Worm (Caenorhabditis elegans) whole organism, L2 larva: ENCODE data around the gene F17C11.11.
A peak's percentile ranks its signal among the peaks of the same experiment; 100 is the strongest.

ENCODE experiments used
- C34F6.9 ChIP-seq: fragments of 150-350 bp; optimal IDR thresholded peaks from 2 replicates; lab custom pipeline; 2014; ENCODE audit warnings: missing biosample characterization, missing genetic modification characterization
- F13H6.1 ChIP-seq: sonication (generic microtip); optimal IDR thresholded peaks from 2 replicates; lab custom pipeline; 2016; ENCODE audit warnings: missing genetic modification characterization, missing compliant biosample characterization
- R02D3.7 ChIP-seq: fragments of 150-350 bp; optimal IDR thresholded peaks from 2 replicates; lab custom pipeline; 2014; ENCODE audit warnings: missing biosample characterization, missing genetic modification characterization
- Y55F3AM.14 ChIP-seq: fragments of 200-800 bp; sonication (Bioruptor generic); optimal IDR thresholded peaks from 2 replicates; lab custom pipeline; 2018; ENCODE audit warnings: mild to moderate bottlenecking, missing genetic modification characterization, missing compliant biosample characterization
- ZK546.5 ChIP-seq: sonication (generic microtip); optimal IDR thresholded peaks from 2 replicates; lab custom pipeline; 2017; ENCODE audit warnings: missing biosample characterization, missing genetic modification characterization
- alr-1 ChIP-seq: fragments of 150-350 bp; optimal IDR thresholded peaks from 2 replicates; lab custom pipeline; 2014; ENCODE audit warnings: missing biosample characterization, missing genetic modification characterization
- aly-2 ChIP-seq: fragments of 150-350 bp; optimal IDR thresholded peaks from 2 replicates; lab custom pipeline; 2014; ENCODE audit warnings: missing biosample characterization, missing genetic modification characterization
- ama-1 ChIP-seq: fragments of 150-350 bp; optimal IDR thresholded peaks from 2 replicates; lab custom pipeline; 2018; ENCODE audit warnings: inconsistent platforms
- blmp-1 ChIP-seq: sonication (generic microtip); optimal IDR thresholded peaks from 2 replicates; lab custom pipeline; 2017; ENCODE audit warnings: missing genetic modification characterization, mild to moderate bottlenecking, missing compliant biosample characterization, antibody characterized with exemption, moderate library complexity; ENCODE audit not compliant: insufficient read depth
- ceh-16 ChIP-seq: fragments of 150-350 bp; optimal IDR thresholded peaks from 2 replicates; lab custom pipeline; 2014; ENCODE audit warnings: missing biosample characterization, missing genetic modification characterization
- crh-2 ChIP-seq: sonication (generic microtip); optimal IDR thresholded peaks from 2 replicates; lab custom pipeline; 2017; ENCODE audit warnings: missing biosample characterization, missing genetic modification characterization
- dmd-4 ChIP-seq: sonication (generic microtip); optimal IDR thresholded peaks from 2 replicates; lab custom pipeline; 2017; ENCODE audit warnings: missing biosample characterization, missing genetic modification characterization
- egl-27 ChIP-seq: sonication (generic microtip); optimal IDR thresholded peaks from 3 replicates; lab custom pipeline; 2017; ENCODE audit warnings: missing biosample characterization, missing genetic modification reagents, missing genetic modification characterization
- elt-1 ChIP-seq: fragments of 150-350 bp; optimal IDR thresholded peaks from 2 replicates; lab custom pipeline; 2014; ENCODE audit warnings: missing biosample characterization, missing genetic modification characterization
- elt-3 ChIP-seq: sonication (generic microtip); optimal IDR thresholded peaks from 2 replicates; lab custom pipeline; 2017; ENCODE audit warnings: missing biosample characterization, missing genetic modification characterization
- fos-1 ChIP-seq: fragments of 150-350 bp; optimal IDR thresholded peaks from 2 replicates; lab custom pipeline; 2014; ENCODE audit warnings: missing biosample characterization, missing genetic modification characterization
- gmeb-1 ChIP-seq: fragments of 150-350 bp; optimal IDR thresholded peaks from 2 replicates; lab custom pipeline; 2014; ENCODE audit warnings: missing biosample characterization, missing genetic modification characterization
- lin-11 ChIP-seq: fragments of 150-350 bp; sonication (generic microtip); optimal IDR thresholded peaks from 2 replicates; lab custom pipeline; 2014; ENCODE audit warnings: missing biosample characterization, missing genetic modification characterization, inconsistent platforms, mixed read lengths
- lin-13 ChIP-seq: fragments of 150-350 bp; optimal IDR thresholded peaks from 2 replicates; lab custom pipeline; 2014; ENCODE audit warnings: missing biosample characterization, missing genetic modification reagents, missing genetic modification characterization
- lin-39 ChIP-seq: fragments of 150-350 bp; optimal IDR thresholded peaks from 2 replicates; lab custom pipeline; 2014; ENCODE audit warnings: missing biosample characterization, missing genetic modification reagents, missing genetic modification characterization
- lsy-2 ChIP-seq, 2 experiments: fragments of 150-350 bp in 1 of 2; sonication (generic microtip) in 1 of 2; optimal IDR thresholded peaks; 2 replicates each; lab custom pipeline; 2014 to 2017; ENCODE audit warnings: missing biosample characterization in 2 of 2, missing genetic modification characterization in 2 of 2
- mab-5 ChIP-seq: fragments of 150-350 bp; optimal IDR thresholded peaks from 2 replicates; lab custom pipeline; 2014; ENCODE audit warnings: missing biosample characterization, missing genetic modification characterization
- mbf-1 ChIP-seq: sonication (generic microtip); optimal IDR thresholded peaks from 2 replicates; lab custom pipeline; 2017; ENCODE audit warnings: missing biosample characterization, missing genetic modification characterization
- mdl-1 ChIP-seq, 2 experiments: fragments of 150-350 bp in 1 of 2; sonication (generic microtip) in 1 of 2; optimal IDR thresholded peaks; 2 replicates each; lab custom pipeline; 2017; ENCODE audit warnings: missing biosample characterization in 2 of 2, missing genetic modification characterization in 2 of 2
- nhr-10 ChIP-seq: sonication (generic microtip); optimal IDR thresholded peaks from 2 replicates; lab custom pipeline; 2017; ENCODE audit warnings: missing biosample characterization, missing genetic modification characterization
- nhr-11 ChIP-seq: fragments of 150-350 bp; optimal IDR thresholded peaks from 2 replicates; lab custom pipeline; 2014; ENCODE audit warnings: missing biosample characterization, missing genetic modification characterization
- nhr-12 ChIP-seq: fragments of 150-350 bp; optimal IDR thresholded peaks from 2 replicates; lab custom pipeline; 2014; ENCODE audit warnings: missing biosample characterization, missing genetic modification characterization
- nhr-129 ChIP-seq: fragments of 150-350 bp; optimal IDR thresholded peaks from 2 replicates; lab custom pipeline; 2014; ENCODE audit warnings: missing biosample characterization, missing genetic modification characterization
- nhr-21 ChIP-seq: fragments of 150-350 bp; optimal IDR thresholded peaks from 2 replicates; lab custom pipeline; 2014; ENCODE audit warnings: missing biosample characterization, missing genetic modification characterization
- nhr-23 ChIP-seq: fragments of 150-350 bp; optimal IDR thresholded peaks from 2 replicates; lab custom pipeline; 2014; ENCODE audit warnings: missing biosample characterization, missing genetic modification reagents, missing genetic modification characterization
- nhr-237 ChIP-seq: fragments of 150-350 bp; optimal IDR thresholded peaks from 2 replicates; lab custom pipeline; 2014; ENCODE audit warnings: missing biosample characterization, missing genetic modification characterization
- nhr-25 ChIP-seq: fragments of 150-350 bp; sonication (generic microtip); optimal IDR thresholded peaks from 3 replicates; lab custom pipeline; 2014; ENCODE audit warnings: missing biosample characterization, missing genetic modification characterization
- nhr-6 ChIP-seq: fragments of 150-350 bp; optimal IDR thresholded peaks from 2 replicates; lab custom pipeline; 2014; ENCODE audit warnings: missing biosample characterization, missing genetic modification characterization
- nhr-77 ChIP-seq: fragments of 150-350 bp; optimal IDR thresholded peaks from 2 replicates; lab custom pipeline; 2014; ENCODE audit warnings: missing biosample characterization, missing genetic modification characterization
- sem-4 ChIP-seq: fragments of 150-350 bp; optimal IDR thresholded peaks from 2 replicates; lab custom pipeline; 2014; ENCODE audit warnings: missing biosample characterization, missing genetic modification reagents, missing genetic modification characterization
- skn-1 ChIP-seq: sonication (generic microtip); optimal IDR thresholded peaks from 2 replicates; lab custom pipeline; 2017; ENCODE audit warnings: missing biosample characterization, missing genetic modification characterization
- sma-3 ChIP-seq: sonication (generic microtip); optimal IDR thresholded peaks from 2 replicates; lab custom pipeline; 2016; ENCODE audit warnings: missing genetic modification reagents, missing genetic modification characterization, missing compliant biosample characterization
- sma-9 ChIP-seq, 2 experiments: fragments of 150-350 bp in 1 of 2; sonication (generic microtip) in 1 of 2; optimal IDR thresholded peaks; 2 replicates each; lab custom pipeline; 2014 to 2016; ENCODE audit warnings: missing genetic modification characterization in 2 of 2, mild to moderate bottlenecking in 1 of 2, missing biosample characterization in 1 of 2, missing compliant biosample characterization in 1 of 2, missing genetic modification reagents in 1 of 2, moderate library complexity in 1 of 2
- snpc-4 ChIP-seq: fragments of 150-350 bp; optimal IDR thresholded peaks from 2 replicates; lab custom pipeline; 2014; ENCODE audit warnings: missing biosample characterization, missing genetic modification characterization
- unc-39 ChIP-seq: fragments of 150-350 bp; optimal IDR thresholded peaks from 2 replicates; lab custom pipeline; 2014; ENCODE audit warnings: missing biosample characterization, missing genetic modification characterization
- unc-55 ChIP-seq: fragments of 150-350 bp; sonication (generic microtip); optimal IDR thresholded peaks from 3 replicates; lab custom pipeline; 2014; ENCODE audit warnings: missing biosample characterization, missing genetic modification reagents, missing genetic modification characterization
- unc-62 ChIP-seq: fragments of 150-350 bp; optimal IDR thresholded peaks from 2 replicates; lab custom pipeline; 2014; ENCODE audit warnings: missing biosample characterization, missing genetic modification reagents, missing genetic modification characterization
- zag-1 ChIP-seq: fragments of 150-350 bp; optimal IDR thresholded peaks from 2 replicates; lab custom pipeline; 2014; ENCODE audit warnings: missing biosample characterization, missing genetic modification characterization
- ztf-1 ChIP-seq: fragments of 200-800 bp; sonication (Bioruptor generic); conservative IDR thresholded peaks from 2 replicates; pipeline ENCODE4 v1.3.6; 2022; ENCODE audit warnings: missing genetic modification characterization, missing compliant biosample characterization
- ztf-11 ChIP-seq: sonication (generic microtip); optimal IDR thresholded peaks from 2 replicates; lab custom pipeline; 2017; ENCODE audit warnings: missing biosample characterization, missing genetic modification characterization
- ztf-4 ChIP-seq: fragments of 150-350 bp; optimal IDR thresholded peaks from 2 replicates; lab custom pipeline; 2014; ENCODE audit warnings: missing biosample characterization, missing genetic modification characterization

F17C11.11 gene

ce11 chrV:10967594-10968273, 29.1 kb upstream of the F17C11.11 start:
- no peak for TF ChIP-seq egl-27
- TF ChIP-seq lin-39, result no peak
- no peak for TF ChIP-seq nhr-6
- no peak for TF ChIP-seq crh-2
- TF ChIP-seq nhr-11 (tag; lab: Kevin White, UChicago), result no peak
- no peak for TF ChIP-seq aly-2 (tag; lab: Kevin White, UChicago)
- TF ChIP-seq blmp-1 (tag; lab: Kevin White, UChicago), result no peak
- TF ChIP-seq nhr-23, result no peak
- TF ChIP-seq unc-39, result no peak

DNA sequence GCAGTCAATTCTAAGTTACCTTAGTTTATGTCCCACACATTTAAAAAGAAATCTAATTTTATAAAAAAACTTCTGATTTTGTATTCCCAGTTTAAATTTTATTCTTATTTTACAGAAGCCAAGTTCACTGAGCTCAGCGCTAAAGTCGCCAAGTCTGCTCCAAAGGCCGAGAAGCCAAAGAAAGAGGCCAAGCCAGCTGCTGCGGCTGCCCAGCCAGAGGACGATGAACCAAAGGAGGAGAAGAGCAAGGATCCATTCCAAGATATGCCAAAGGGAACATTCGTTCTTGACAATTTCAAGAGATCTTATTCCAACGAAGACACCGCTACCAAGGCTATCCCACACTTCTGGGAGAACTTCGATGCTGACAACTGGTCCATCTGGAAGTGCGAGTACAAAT, 28.3 kb upstream of the F17C11.11 start:
- TF ChIP-seq egl-27 (no peak), nhr-6 (no peak), nhr-77 (no peak), F13H6.1 (tag; lab: Kevin White, UChicago) (no peak), sem-4 (tag; lab: Kevin White, UChicago) (no peak), lsy-2 (tag; optimal IDR thresholded peaks at IDR 0.05; lab: Kevin White, UChicago) (no peak), elt-3 (no peak), unc-55 (GFP tag; lab: Kevin White, UChicago) (no peak), mdl-1 (tag; optimal IDR thresholded peaks at IDR 0.05; lab: Kevin White, UChicago) (no peak), C34F6.9 (tag; lab: Kevin White, UChicago) (no peak), ztf-1 (GFP tag; lab: Robert Waterston, UW) (no peak), gmeb-1 (tag; lab: Kevin White, UChicago) (no peak), nhr-237 (tag; lab: Kevin White, UChicago) (no peak), fos-1 (tag; lab: Kevin White, UChicago) (no peak), ZK546.5 (tag; lab: Kevin White, UChicago) (no peak), mab-5 (tag; lab: Kevin White, UChicago) (no peak), lin-13 (GFP tag; lab: Kevin White, UChicago) (no peak), unc-39 (no peak)

- peak; percentile 99 for TF ChIP-seq fos-1 (tag; lab: Kevin White, UChicago)
- peak; percentile 97 for TF ChIP-seq sma-3 (GFP tag; lab: Kevin White, UChicago)
- TF ChIP-seq Y55F3AM.14 (GFP tag; lab: Kevin White, UChicago), result peak; percentile 76
- TF ChIP-seq alr-1 (tag; lab: Kevin White, UChicago), result no peak
- TF ChIP-seq lsy-2 (tag; optimal IDR thresholded peaks at IDR 0.05; lab: Kevin White, UChicago), result peak; percentile 83 to 96
- no peak for TF ChIP-seq ztf-1 (GFP tag; lab: Robert Waterston, UW)
- TF ChIP-seq zag-1 (tag; lab: Kevin White, UChicago), result peak; percentile 87
- peak; percentile 71 for TF ChIP-seq blmp-1 (tag; lab: Kevin White, UChicago)
- peak; percentile 99 for TF ChIP-seq sma-9 (GFP tag; optimal IDR thresholded peaks at IDR 0.05; lab: Kevin White, UChicago)
- TF ChIP-seq sma-9 (tag; optimal IDR thresholded peaks at IDR 0.05; lab: Kevin White, UChicago), result no peak
- peak; percentile 93 for TF ChIP-seq ztf-4
- peak; percentile 86 for TF ChIP-seq skn-1 (tag; lab: Kevin White, UChicago)
- no peak for TF ChIP-seq nhr-12
- peak; percentile 99 for TF ChIP-seq nhr-129
- peak; percentile 98 for TF ChIP-seq nhr-25 (tag; lab: Kevin White, UChicago)
- peak; percentile 31 for TF ChIP-seq ceh-16 (tag; lab: Kevin White, UChicago)
- peak; percentile 82 for TF ChIP-seq egl-27
- no peak for TF ChIP-seq elt-3
- no peak for TF ChIP-seq nhr-11 (tag; lab: Kevin White, UChicago)
- peak; percentile 99 for TF ChIP-seq C34F6.9 (tag; lab: Kevin White, UChicago)
- TF ChIP-seq crh-2, result peak; percentile 98
- peak; percentile 96 for TF ChIP-seq lin-13 (GFP tag; lab: Kevin White, UChicago)
- TF ChIP-seq unc-62 (GFP tag; lab: Kevin White, UChicago), result peak; percentile 12
- TF ChIP-seq dmd-4, result no peak
- peak; percentile 61 for TF ChIP-seq nhr-10 (tag; lab: Kevin White, UChicago)
- TF ChIP-seq nhr-6, result peak; percentile 95
- peak; percentile 88 for TF ChIP-seq snpc-4
- peak; percentile 51 for TF ChIP-seq ama-1 (lab: Kevin White, UChicago)
- peak; percentile 96 for TF ChIP-seq F13H6.1 (tag; lab: Kevin White, UChicago)
- peak; percentile 94 for TF ChIP-seq lin-11 (tag; lab: Kevin White, UChicago)
- no peak for TF ChIP-seq ztf-11 (tag; lab: Kevin White, UChicago)
- TF ChIP-seq ZK546.5 (tag; lab: Kevin White, UChicago), result peak; percentile 71
- no peak for TF ChIP-seq mbf-1 (tag; lab: Kevin White, UChicago)
- peak; percentile 57 for TF ChIP-seq nhr-77
- peak in 1 of 2 experiments; percentile 60 for TF ChIP-seq mdl-1 (tag; optimal IDR thresholded peaks at IDR 0.05; lab: Kevin White, UChicago)
- peak; percentile 36 for TF ChIP-seq lin-39
- TF ChIP-seq mab-5 (tag; lab: Kevin White, UChicago), result peak; percentile 85
- TF ChIP-seq sem-4 (tag; lab: Kevin White, UChicago), result peak; percentile 97
- peak; percentile 98 for TF ChIP-seq nhr-21
- TF ChIP-seq unc-55 (GFP tag; lab: Kevin White, UChicago), result peak; percentile 99
- TF ChIP-seq elt-1 (tag; lab: Kevin White, UChicago), result no peak
- peak; percentile 58 for TF ChIP-seq R02D3.7 (tag; lab: Kevin White, UChicago)
- TF ChIP-seq gmeb-1 (tag; lab: Kevin White, UChicago), result peak; percentile 97
These were observed 26.9 kb upstream of the F17C11.11 start, which contains the start of the genes ctf-4 and eef-1G for ce11 chrV:10965501-10965900. Gene ctf-4 (minus strand): TSS chrV:10965539. Gene eef-1G (plus strand): TSS chrV:10965719.
